Worm (Caenorhabditis elegans): ENCODE results near the gene fbxa-2.

The fbxa-2 gene

DNA sequence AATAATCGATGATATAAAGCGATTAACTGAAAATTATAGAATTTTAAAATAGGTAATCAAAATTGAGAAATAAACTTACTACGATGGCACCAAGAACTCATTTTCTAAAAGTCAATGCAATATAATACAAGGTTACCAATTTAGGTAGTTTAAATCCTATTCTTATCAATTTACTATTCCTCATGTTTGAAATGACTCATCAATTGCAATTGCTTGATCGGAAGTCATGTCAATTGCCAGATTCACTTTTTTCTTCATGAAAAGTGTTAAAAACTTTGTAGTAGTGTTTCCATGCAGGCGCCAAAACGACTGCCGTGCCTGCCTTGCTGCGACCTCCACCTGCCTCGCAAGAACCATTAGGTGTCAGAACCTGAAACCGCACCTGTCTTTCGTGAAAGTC, 42.9 kb downstream of the fbxa-2 start, which contains the start of gene F11A5.13:
F11A5.13 (minus strand) TSS at position 101 of the 400 bp plus-strand sequence.
- TF ChIP-seq fos-1 (tag; optimal IDR thresholded peaks at IDR 0.05) = no peak
- no peak for TF ChIP-seq ceh-28 (tag; optimal IDR thresholded peaks at IDR 0.05)
- TF ChIP-seq lsy-12 (tag; optimal IDR thresholded peaks at IDR 0.05) = no peak
- TF ChIP-seq jun-1 (tag; optimal IDR thresholded peaks at IDR 0.05) = no peak
- TF ChIP-seq pqm-1 (tag; optimal IDR thresholded peaks at IDR 0.05) = no peak
- TF ChIP-seq unc-39 (tag; optimal IDR thresholded peaks at IDR 0.05) = no peak
- TF ChIP-seq tbx-2 (tag; optimal IDR thresholded peaks at IDR 0.05) = no peak
- no peak for TF ChIP-seq nfya-1 (tag; optimal IDR thresholded peaks at IDR 0.05; ENCODE audit: insufficient read depth)
- no peak for TF ChIP-seq hmg-11 (tag; optimal IDR thresholded peaks at IDR 0.05)
- no peak for TF ChIP-seq elt-1 (tag; optimal IDR thresholded peaks at IDR 0.05)
- no peak for TF ChIP-seq nhr-11 (tag; optimal IDR thresholded peaks at IDR 0.05)
- no peak for TF ChIP-seq fkh-2 (tag; optimal IDR thresholded peaks at IDR 0.05)
- no peak for TF ChIP-seq lin-39 (tag; optimal IDR thresholded peaks at IDR 0.05)
- TF ChIP-seq nhr-25 (tag; optimal IDR thresholded peaks at IDR 0.05) = no peak
- TF ChIP-seq ceh-16 (tag; optimal IDR thresholded peaks at IDR 0.05) = no peak
- TF ChIP-seq ztf-4 (tag; optimal IDR thresholded peaks at IDR 0.05) = no peak
- no peak for TF ChIP-seq elt-2 (tag; optimal IDR thresholded peaks at IDR 0.05)
- TF ChIP-seq zag-1 (tag; optimal IDR thresholded peaks at IDR 0.05) = no peak
- TF ChIP-seq nhr-67 (tag; optimal IDR thresholded peaks at IDR 0.05) = no peak
- TF ChIP-seq ztf-11 (tag; optimal IDR thresholded peaks at IDR 0.05) = no peak

DNA sequence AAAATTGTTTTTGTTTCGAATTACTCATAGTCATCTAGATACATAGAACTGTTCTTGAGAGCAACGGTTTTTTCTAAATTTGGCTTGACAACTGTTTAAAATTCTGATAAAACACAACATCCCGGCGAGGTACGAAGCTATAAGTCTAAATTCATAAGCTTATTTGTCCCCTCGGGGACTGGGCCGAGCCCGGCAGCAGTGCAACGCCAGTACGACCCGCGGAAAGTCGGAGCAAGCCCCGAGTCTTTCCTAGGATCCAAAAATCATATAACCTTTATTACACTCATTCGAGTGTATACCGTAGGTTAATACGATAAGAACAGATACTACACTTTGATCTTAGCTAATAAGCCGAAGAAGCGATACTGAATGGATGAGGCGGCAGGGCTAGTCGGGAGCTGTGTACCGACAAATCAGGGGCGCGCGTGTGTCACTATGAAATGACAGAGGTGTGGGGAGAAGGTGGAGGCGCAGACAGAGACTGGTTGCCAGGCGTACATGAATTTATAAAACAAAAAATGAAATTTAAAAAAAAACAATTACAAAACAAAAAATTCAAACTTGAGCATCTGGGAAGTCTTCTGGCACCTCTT, 43.8 kb downstream of the fbxa-2 start:
- TF ChIP-seq tbx-2 (tag; optimal IDR thresholded peaks at IDR 0.05) (no peak), mml-1 (tag; optimal IDR thresholded peaks at IDR 0.05) (no peak), aly-2 (tag; optimal IDR thresholded peaks at IDR 0.05) (no peak), snpc-4 (tag; optimal IDR thresholded peaks at IDR 0.05) (peak; percentile 22)

DNA sequence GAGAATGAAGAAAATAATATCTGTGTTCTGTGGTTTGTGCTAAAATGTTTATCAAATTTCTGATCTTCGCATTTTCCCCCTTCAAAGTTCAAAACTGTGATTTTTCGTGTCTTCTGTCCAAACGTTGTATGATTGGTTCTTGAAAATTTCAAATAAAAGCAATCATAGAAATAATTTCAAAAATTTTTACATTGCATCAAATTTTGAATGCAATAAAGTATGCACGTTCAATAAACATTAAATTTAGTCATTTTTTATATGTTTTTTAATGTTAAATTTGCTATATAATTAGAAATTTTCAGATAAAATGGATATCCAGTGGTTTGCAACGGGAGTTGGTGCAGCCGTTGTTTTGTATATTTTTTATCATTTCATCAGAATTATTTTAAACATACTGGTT, 45.4 kb downstream of the fbxa-2 start, which contains the start of gene stdh-2:
stdh-2 (plus strand) TSS at position 301 of the 400 bp plus-strand sequence.
- TF ChIP-seq ztf-11 (tag; optimal IDR thresholded peaks at IDR 0.05) = no peak
- TF ChIP-seq nhr-23 (tag; optimal IDR thresholded peaks at IDR 0.05) = no peak
- no peak for TF ChIP-seq nhr-237 (tag; optimal IDR thresholded peaks at IDR 0.05)
- no peak for TF ChIP-seq hmg-11 (tag; optimal IDR thresholded peaks at IDR 0.05)
- no peak for TF ChIP-seq unc-39 (tag; optimal IDR thresholded peaks at IDR 0.05)
- no peak for TF ChIP-seq ceh-82 (tag; optimal IDR thresholded peaks at IDR 0.05)
- TF ChIP-seq snpc-4 (tag; optimal IDR thresholded peaks at IDR 0.05) = no peak
- TF ChIP-seq elt-3 (tag; optimal IDR thresholded peaks at IDR 0.05) = no peak
- TF ChIP-seq R02D3.7 (tag; optimal IDR thresholded peaks at IDR 0.05) = no peak
- no peak for TF ChIP-seq sea-2 (GFP tag; optimal IDR thresholded peaks at IDR 0.05)
- no peak for TF ChIP-seq jun-1 (tag; optimal IDR thresholded peaks at IDR 0.05)

DNA sequence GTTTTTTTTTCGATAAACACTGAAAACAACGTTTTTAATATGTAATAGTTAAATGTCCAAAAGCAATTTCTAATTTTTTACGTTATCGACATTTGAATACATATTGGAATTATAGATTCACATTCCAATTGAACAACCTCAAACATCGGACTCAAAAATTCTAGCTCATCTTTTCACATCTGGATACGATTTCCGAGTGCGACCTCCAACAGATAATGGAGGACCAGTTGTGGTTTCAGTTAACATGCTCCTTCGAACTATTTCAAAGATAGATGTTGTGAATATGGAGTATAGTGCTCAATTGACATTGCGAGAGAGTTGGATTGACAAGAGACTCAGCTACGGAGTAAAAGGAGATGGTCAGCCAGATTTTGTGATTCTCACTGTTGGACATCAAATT, 49.4 kb downstream of the fbxa-2 start:
- TF ChIP-seq R02D3.7 (tag; optimal IDR thresholded peaks at IDR 0.05) (no peak), pha-4 (tag; optimal IDR thresholded peaks at IDR 0.05) (no peak), ceh-28 (tag; optimal IDR thresholded peaks at IDR 0.05) (no peak), lsy-12 (tag; optimal IDR thresholded peaks at IDR 0.05) (no peak), unc-39 (tag; optimal IDR thresholded peaks at IDR 0.05) (no peak)

DNA sequence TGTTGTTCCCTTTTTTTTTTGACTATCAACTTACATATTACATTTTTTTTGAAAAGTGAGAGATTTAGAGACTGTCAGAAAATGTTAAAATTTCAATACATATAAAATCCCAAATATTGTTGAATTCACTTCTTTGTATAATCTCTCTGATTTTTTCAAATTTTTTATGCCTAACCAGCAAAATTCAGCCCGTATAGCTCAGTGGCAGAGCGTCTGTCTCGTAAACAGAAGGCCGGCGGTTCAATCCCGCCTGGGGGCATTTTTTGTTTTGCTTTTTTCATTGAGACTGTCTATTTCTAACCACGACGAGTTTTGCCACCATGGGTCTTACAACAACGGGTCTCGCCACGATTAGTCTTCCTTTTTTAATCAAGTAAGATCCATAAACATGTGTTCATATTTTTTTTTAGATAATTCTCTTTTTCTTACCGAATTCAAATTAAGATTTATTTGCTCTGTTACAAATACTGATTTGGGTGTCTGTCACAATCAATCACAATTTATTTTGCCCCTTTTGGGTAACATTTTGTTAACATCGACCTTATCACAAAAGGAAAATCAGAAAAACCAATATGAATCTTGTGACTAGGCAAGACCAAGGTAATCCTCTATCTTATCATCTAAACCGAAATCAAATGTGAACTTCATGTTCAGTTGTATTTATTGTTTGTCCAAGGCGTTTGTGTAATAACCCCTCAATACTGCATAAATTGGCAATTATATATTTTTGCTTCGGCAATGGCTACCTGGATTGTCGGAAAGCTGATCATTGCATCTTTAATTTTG, 50.3 kb downstream of the fbxa-2 start, which contains the start of gene glc-1:
glc-1 (plus strand) TSS at position 663 of the 786 bp plus-strand sequence.
- TF ChIP-seq pqm-1 (tag; optimal IDR thresholded peaks at IDR 0.05) (peak; percentile 10), R02D3.7 (tag; optimal IDR thresholded peaks at IDR 0.05) (no peak), elt-2 (tag; optimal IDR thresholded peaks at IDR 0.05) (peak; percentile 40)

DNA sequence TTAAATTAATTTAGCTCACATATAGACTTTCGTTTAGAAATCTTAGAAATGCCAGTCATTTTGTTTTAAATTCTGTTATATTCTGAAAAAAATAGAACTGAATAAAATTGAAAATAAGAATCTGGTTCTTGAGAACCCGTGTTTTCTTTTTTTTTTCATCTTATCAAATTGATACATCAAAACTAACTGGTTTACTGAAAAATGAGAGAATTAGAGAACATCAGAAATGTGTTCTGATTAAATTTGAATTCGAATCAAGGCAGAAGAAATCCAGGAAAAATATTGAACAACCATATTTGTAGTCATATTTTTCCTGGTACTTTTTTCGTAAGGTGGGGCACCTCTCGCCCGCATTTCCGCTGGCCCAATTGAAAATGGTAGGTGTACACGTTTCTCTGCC, 50.9 kb downstream of the fbxa-2 start, which contains the start of gene F11A5.15:
F11A5.15 (minus strand) TSS at position 101 of the 400 bp plus-strand sequence.
- no peak for TF ChIP-seq ztf-11 (tag; optimal IDR thresholded peaks at IDR 0.05)
- TF ChIP-seq ceh-9 (tag; optimal IDR thresholded peaks at IDR 0.05) = no peak
- no peak for TF ChIP-seq fkh-2 (tag; optimal IDR thresholded peaks at IDR 0.05)
- no peak for TF ChIP-seq egl-5 (tag; optimal IDR thresholded peaks at IDR 0.05)
- no peak for TF ChIP-seq nhr-77 (tag; optimal IDR thresholded peaks at IDR 0.05)
- TF ChIP-seq sea-2 (GFP tag; optimal IDR thresholded peaks at IDR 0.05) = no peak
- TF ChIP-seq skn-1 (tag; optimal IDR thresholded peaks at IDR 0.05) = no peak
- TF ChIP-seq elt-2 (tag; optimal IDR thresholded peaks at IDR 0.05) = no peak
- no peak for TF ChIP-seq ceh-16 (tag; optimal IDR thresholded peaks at IDR 0.05)
- no peak for TF ChIP-seq pqm-1 (tag; optimal IDR thresholded peaks at IDR 0.05)
- no peak for TF ChIP-seq nhr-11 (tag; optimal IDR thresholded peaks at IDR 0.05)
